Fruit fly (Drosophila melanogaster): Measurements from ENCODE around the gene Pgant5.

dm6 chr2L:5022602-5023001 is 70.8 kb downstream of the Pgant5 start:
- TF ChIP-seq CG8159 (tag; optimal IDR thresholded peaks at IDR 0.05): no peak
- no peak for TF ChIP-seq rn (GFP tag; IDR thresholded peaks at IDR 0.05)
- TF ChIP-seq EcR (GFP tag; optimal IDR thresholded peaks at IDR 0.05): no peak
- TF ChIP-seq gl (tag; optimal IDR thresholded peaks at IDR 0.05): no peak
- TF ChIP-seq CG15710 (tag; optimal IDR thresholded peaks at IDR 0.05): no peak
- no peak for TF ChIP-seq Ets98B (GFP tag; IDR thresholded peaks at IDR 0.05)
- TF ChIP-seq CG17806 (tag; optimal IDR thresholded peaks at IDR 0.05): no peak
- TF ChIP-seq CG9948 (tag; optimal IDR thresholded peaks at IDR 0.05): no peak
- TF ChIP-seq CG34367 (tag; optimal IDR thresholded peaks at IDR 0.05): no peak

All from whole organism, pupa.